Fruit fly (Drosophila melanogaster) whole organism, embryonic: ENCODE data around the gene scny.

Source experiments
- C15 ChIP-seq: fragments of 200-800 bp; sonication (Bioruptor generic); IDR thresholded peaks from 3 replicates; pipeline ENCODE4 v1.3.6; 2022; ENCODE audit warnings: missing biosample characterization, missing genetic modification characterization
- CG10147 ChIP-seq: fragments of 200-800 bp; sonication (Bioruptor generic); optimal IDR thresholded peaks from 2 replicates; lab custom pipeline; 2019; ENCODE audit warnings: missing biosample characterization, mild to moderate bottlenecking, missing genetic modification characterization, moderate library complexity
- CG10267 ChIP-seq: fragments of 200-800 bp; sonication (Bioruptor generic); optimal IDR thresholded peaks from 2 replicates; lab custom pipeline; 2018; ENCODE audit warnings: missing biosample characterization, mild to moderate bottlenecking, missing genetic modification characterization, moderate library complexity
- CG10959 ChIP-seq: fragments of 200-800 bp; sonication (Bioruptor generic); IDR thresholded peaks from 2 replicates; pipeline ENCODE4 v1.3.6; 2022; ENCODE audit warnings: missing biosample characterization, missing genetic modification characterization
- CG11398 ChIP-seq: fragments of 200-800 bp; sonication (Bioruptor generic); optimal IDR thresholded peaks from 2 replicates; lab custom pipeline; 2016; ENCODE audit warnings: missing biosample characterization, missing genetic modification characterization
- CG12104 ChIP-seq: fragments of 200-800 bp; sonication (Bioruptor generic); optimal IDR thresholded peaks from 3 replicates; lab custom pipeline; 2016; ENCODE audit warnings: missing biosample characterization, missing genetic modification characterization
- CG12769 ChIP-seq: fragments of 200-800 bp; sonication (Bioruptor generic); optimal IDR thresholded peaks from 2 replicates; lab custom pipeline; 2019; ENCODE audit warnings: missing biosample characterization, mild to moderate bottlenecking, missing genetic modification characterization, moderate library complexity
- CG13624 ChIP-seq: fragments of 200-800 bp; sonication (Bioruptor generic); optimal IDR thresholded peaks from 2 replicates; lab custom pipeline; 2016; ENCODE audit warnings: missing biosample characterization, missing genetic modification characterization
- CG15601 ChIP-seq: fragments of 200-800 bp; sonication (Bioruptor generic); optimal IDR thresholded peaks from 3 replicates; lab custom pipeline; 2019; ENCODE audit warnings: missing biosample characterization, mild to moderate bottlenecking, missing genetic modification characterization, moderate library complexity
- CG16813 ChIP-seq: fragments of 200-800 bp; sonication (Bioruptor generic); IDR thresholded peaks from 3 replicates; pipeline ENCODE4 v1.3.6; 2022; ENCODE audit warnings: missing biosample characterization, missing genetic modification characterization; ENCODE audit not compliant: partially characterized antibody
- CG17829 ChIP-seq: fragments of 200-800 bp; optimal IDR thresholded peaks from 2 replicates; lab custom pipeline; 2019; ENCODE audit warnings: missing biosample characterization, mild to moderate bottlenecking, missing genetic modification characterization, moderate library complexity
- CG2120 ChIP-seq: fragments of 200-800 bp; sonication (Bioruptor generic); optimal IDR thresholded peaks from 3 replicates; lab custom pipeline; 2016; ENCODE audit warnings: missing biosample characterization, missing genetic modification characterization
- CG32532 ChIP-seq: fragments of 200-800 bp; sonication (Bioruptor generic); IDR thresholded peaks from 2 replicates; pipeline ENCODE4 v1.3.6; 2022; ENCODE audit warnings: missing biosample characterization, missing genetic modification characterization
- CG32767 ChIP-seq: fragments of 200-800 bp; sonication (Bioruptor generic); IDR thresholded peaks from 2 replicates; pipeline ENCODE4 v1.3.6; 2022; ENCODE audit warnings: missing biosample characterization, missing genetic modification characterization
- CG42726 ChIP-seq: fragments of 200-800 bp; sonication (Bioruptor generic); IDR thresholded peaks from 2 replicates; pipeline ENCODE4 v1.3.6; 2022; ENCODE audit warnings: missing biosample characterization, missing genetic modification characterization; ENCODE audit not compliant: partially characterized antibody
- CG4854 ChIP-seq: fragments of 200-800 bp; sonication (Bioruptor generic); optimal IDR thresholded peaks from 2 replicates; lab custom pipeline; 2016; ENCODE audit warnings: missing biosample characterization, missing genetic modification characterization, inconsistent platforms
- CG5245 ChIP-seq: fragments of 200-800 bp; sonication (Bioruptor generic); optimal IDR thresholded peaks from 3 replicates; lab custom pipeline; 2016; ENCODE audit warnings: missing biosample characterization, missing genetic modification characterization
- CG9609 ChIP-seq: fragments of 200-800 bp; sonication (Bioruptor generic); optimal IDR thresholded peaks from 3 replicates; lab custom pipeline; 2016; ENCODE audit warnings: missing biosample characterization, missing genetic modification characterization
- CTCF ChIP-seq: fragments of 200-800 bp; sonication (Bioruptor generic); optimal IDR thresholded peaks from 2 replicates; lab custom pipeline; 2017; ENCODE audit warnings: missing biosample characterization, mild to moderate bottlenecking, missing genetic modification characterization, moderate library complexity
- Camta ChIP-seq: fragments of 200-800 bp; sonication (Bioruptor generic); optimal IDR thresholded peaks from 2 replicates; lab custom pipeline; 2016; ENCODE audit warnings: missing biosample characterization, missing genetic modification characterization
- E2f2 ChIP-seq: fragments of 200-800 bp; sonication (Bioruptor generic); IDR thresholded peaks from 2 replicates; pipeline ENCODE4 v1.3.6; 2022; ENCODE audit warnings: missing biosample characterization, missing genetic modification characterization
- ERR ChIP-seq: fragments of 200-800 bp; sonication (Bioruptor generic); optimal IDR thresholded peaks from 2 replicates; lab custom pipeline; 2016; ENCODE audit warnings: missing biosample characterization, missing genetic modification characterization
- Gsc ChIP-seq: fragments of 200-800 bp; sonication (Bioruptor generic); IDR thresholded peaks from 2 replicates; pipeline ENCODE4 v1.3.6; 2022; ENCODE audit warnings: missing biosample characterization, missing genetic modification characterization
- H15 ChIP-seq: fragments of 200-800 bp; sonication (Bioruptor generic); IDR thresholded peaks from 3 replicates; pipeline ENCODE4 v1.3.6; 2022; ENCODE audit warnings: missing biosample characterization, missing genetic modification characterization
- HLH54F ChIP-seq: fragments of 200-800 bp; sonication (Bioruptor generic); optimal IDR thresholded peaks from 3 replicates; lab custom pipeline; 2016; ENCODE audit warnings: missing biosample characterization, missing genetic modification characterization
- Hey ChIP-seq: fragments of 200-800 bp; sonication (Bioruptor generic); optimal IDR thresholded peaks from 3 replicates; lab custom pipeline; 2018; ENCODE audit warnings: missing biosample characterization, mild to moderate bottlenecking, missing genetic modification characterization
- NfI ChIP-seq: fragments of 200-800 bp; sonication (Bioruptor generic); optimal IDR thresholded peaks from 3 replicates; lab custom pipeline; 2018; ENCODE audit warnings: missing biosample characterization, mild to moderate bottlenecking, missing genetic modification characterization, moderate library complexity
- Oaz ChIP-seq: fragments of 200-800 bp; sonication (Bioruptor generic); IDR thresholded peaks from 2 replicates; pipeline ENCODE4 v1.3.6; 2022; ENCODE audit warnings: missing biosample characterization, missing genetic modification characterization
- Opbp ChIP-seq: fragments of 200-800 bp; sonication (Bioruptor generic); IDR thresholded peaks from 3 replicates; pipeline ENCODE4 v1.3.6; 2022; ENCODE audit warnings: missing biosample characterization, missing genetic modification characterization; ENCODE audit not compliant: partially characterized antibody
- Rfx ChIP-seq: fragments of 200-800 bp; sonication (Bioruptor generic); IDR thresholded peaks from 2 replicates; pipeline ENCODE4 v1.3.6; 2022; ENCODE audit warnings: missing biosample characterization, missing genetic modification characterization
- Stat92E ChIP-seq, 3 experiments: fragments of >200 bp in 2 of 3; fragments of 200-800 bp in 1 of 3; sonication (Bioruptor generic) in 1 of 3; optimal IDR thresholded peaks; 2 replicates each; lab custom pipeline; 2017 to 2019; ENCODE audit warnings: missing biosample characterization in 3 of 3, missing genetic modification characterization in 3 of 3, mild to moderate bottlenecking in 1 of 3, moderate library complexity in 1 of 3
- Usf ChIP-seq: fragments of 200-800 bp; sonication (Bioruptor generic); optimal IDR thresholded peaks from 2 replicates; lab custom pipeline; 2017; ENCODE audit warnings: missing genotype, missing biosample characterization, missing genetic modification characterization
- YL-1 ChIP-seq: fragments of 200-800 bp; sonication (Bioruptor generic); optimal IDR thresholded peaks from 3 replicates; lab custom pipeline; 2017; ENCODE audit warnings: missing biosample characterization, mild to moderate bottlenecking, missing genetic modification characterization
- abd-A ChIP-seq: fragments of 200-800 bp; sonication (Bioruptor generic); optimal IDR thresholded peaks from 3 replicates; lab custom pipeline; 2019; ENCODE audit warnings: missing biosample characterization, mild to moderate bottlenecking, missing genetic modification characterization, moderate library complexity
- ato ChIP-seq: fragments of 200-800 bp; sonication (Bioruptor generic); IDR thresholded peaks from 2 replicates; pipeline ENCODE4 v1.3.6; 2022; ENCODE audit warnings: missing biosample characterization, missing genetic modification characterization; ENCODE audit not compliant: partially characterized antibody
- chinmo ChIP-seq: fragments of 200-800 bp; sonication (Bioruptor generic); IDR thresholded peaks from 4 replicates; pipeline ENCODE4 v1.3.6; 2022; ENCODE audit warnings: missing biosample characterization, missing genetic modification characterization; ENCODE audit not compliant: partially characterized antibody
- ci ChIP-seq: fragments of 200-800 bp; sonication (Bioruptor generic); IDR thresholded peaks from 3 replicates; pipeline ENCODE4 v1.3.6; 2022; ENCODE audit warnings: missing biosample characterization, missing genetic modification characterization
- crol ChIP-seq: fragments of 200-800 bp; sonication (Bioruptor generic); IDR thresholded peaks from 2 replicates; pipeline ENCODE4 v1.3.6; 2022; ENCODE audit warnings: missing biosample characterization, missing genetic modification characterization
- crp ChIP-seq, 2 experiments: fragments of 200-800 bp; sonication (Bioruptor generic); optimal IDR thresholded peaks; 2 replicates in 1 of 2; 3 replicates in 1 of 2; lab custom pipeline; 2017; ENCODE audit warnings: missing biosample characterization in 2 of 2, missing genetic modification characterization in 2 of 2, mild to moderate bottlenecking in 1 of 2, moderate library complexity in 1 of 2
- dysf ChIP-seq: fragments of 200-800 bp; sonication (Bioruptor generic); IDR thresholded peaks from 3 replicates; pipeline ENCODE4 v1.3.6; 2022; ENCODE audit warnings: missing biosample characterization, missing genetic modification characterization
- ham ChIP-seq: fragments of 200-800 bp; sonication (Bioruptor generic); IDR thresholded peaks from 2 replicates; pipeline ENCODE4 v1.3.6; 2022; ENCODE audit warnings: missing biosample characterization, missing genetic modification characterization
- odd ChIP-seq: fragments of 200-800 bp; sonication (Bioruptor generic); optimal IDR thresholded peaks from 2 replicates; lab custom pipeline; 2017; ENCODE audit warnings: missing biosample characterization, mild to moderate bottlenecking, missing genetic modification characterization
- pho ChIP-seq: fragments of 200-800 bp; sonication (Bioruptor generic); optimal IDR thresholded peaks from 2 replicates; lab custom pipeline; 2016; ENCODE audit warnings: missing biosample characterization, missing genetic modification characterization
- sens ChIP-seq: fragments of 200-800 bp; sonication (Bioruptor generic); peaks from one replicate; lab custom pipeline; 2016; ENCODE audit warnings: missing biosample characterization, missing genetic modification characterization
- sob ChIP-seq: fragments of 200-800 bp; sonication (Bioruptor generic); IDR thresholded peaks from 2 replicates; pipeline ENCODE4 v1.3.6; 2022; ENCODE audit warnings: missing biosample characterization, missing genetic modification characterization
- stwl ChIP-seq: fragments of 200-800 bp; sonication (Bioruptor generic); optimal IDR thresholded peaks from 3 replicates; lab custom pipeline; 2018; ENCODE audit warnings: missing biosample characterization, mild to moderate bottlenecking, missing genetic modification characterization, moderate library complexity
- trh ChIP-seq: fragments of 200-800 bp; sonication (Bioruptor generic); optimal IDR thresholded peaks from 2 replicates; lab custom pipeline; 2016; ENCODE audit warnings: missing biosample characterization, missing genetic modification characterization
- vfl ChIP-seq: fragments of 200-800 bp; sonication (Bioruptor generic); optimal IDR thresholded peaks from 2 replicates; lab custom pipeline; 2016; ENCODE audit warnings: missing biosample characterization, missing genetic modification characterization

scny gene

DNA sequence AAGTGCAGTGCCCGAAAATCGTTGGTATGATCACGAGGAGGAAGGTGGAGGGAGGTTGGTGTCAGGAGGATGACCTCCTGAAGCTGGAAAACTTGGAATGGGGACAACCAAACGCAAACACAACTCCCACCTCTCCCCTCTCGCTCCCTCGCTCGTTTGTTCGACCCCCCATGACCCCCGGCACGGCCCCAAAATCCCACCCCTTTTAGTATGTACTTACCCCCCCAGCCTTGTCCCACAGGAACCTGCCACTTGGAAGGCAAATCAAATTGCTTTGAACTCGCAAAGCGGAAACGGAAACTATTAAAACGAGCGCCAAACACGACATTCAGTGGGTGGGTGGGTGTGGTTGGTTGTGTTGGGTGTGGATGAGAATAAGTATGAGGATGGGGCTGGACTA lies 37.2 kb upstream of the scny start:
- no peak for TF ChIP-seq CG32767
- peak; percentile 72 for TF ChIP-seq abd-A (tag; lab: Kevin White, UChicago)
- peak; percentile 51; the same call in 1 of the 2 replicates for TF ChIP-seq crol (GFP tag; lab: Robert Waterston, UW)

- TF ChIP-seq chinmo (GFP tag; lab: Robert Waterston, UW) (peak; percentile 66; the same call in 1 of the 4 replicates), Stat92E (GFP tag; optimal IDR thresholded peaks at IDR 0.05; lab: Kevin White, UChicago) (no peak), CG4854 (GFP tag; lab: Kevin White, UChicago) (no peak), ham (GFP tag; lab: Robert Waterston, UW) (no peak), odd (GFP tag; lab: Kevin White, UChicago) (no peak), CG16813 (GFP tag; lab: Robert Waterston, UW) (no peak; the same call in 2 of the 3 replicates), Usf (GFP tag; lab: Kevin White, UChicago) (no peak), CG10267 (tag; lab: Kevin White, UChicago) (peak; percentile 35), ERR (GFP tag; lab: Kevin White, UChicago) (no peak), CG12769 (tag; lab: Kevin White, UChicago) (no peak), CG10147 (GFP tag; lab: Kevin White, UChicago) (no peak), sob (no peak), E2f2 (peak; percentile 98), Rfx (peak; percentile 66), Camta (GFP tag; lab: Kevin White, UChicago) (no peak), crp (GFP tag; optimal IDR thresholded peaks at IDR 0.05; lab: Kevin White, UChicago) (peak in 1 of 2 experiments; percentile 16), CTCF (GFP tag; lab: Kevin White, UChicago) (peak; percentile 97), trh (GFP tag; lab: Kevin White, UChicago) (no peak), stwl (tag; lab: Kevin White, UChicago) (peak; percentile 93), HLH54F (GFP tag; lab: Kevin White, UChicago) (no peak), Hey (no peak), H15 (GFP tag; lab: Robert Waterston, UW) (no peak), CG32532 (peak; percentile 26; the same call in 1 of the 2 replicates), dysf (GFP tag; lab: Robert Waterston, UW) (no peak), vfl (GFP tag; lab: Kevin White, UChicago) (no peak), Gsc (GFP tag; lab: Robert Waterston, UW) (no peak), sens (GFP tag; lab: Kevin White, UChicago) (no peak), CG10959 (GFP tag; lab: Robert Waterston, UW) (no peak), ci (GFP tag; lab: Robert Waterston, UW) (0 out of 3 replicates have a peak, but pooled peaks have one; percentile 27), YL-1 (GFP tag; lab: Kevin White, UChicago) (peak; percentile 34), CG9609 (GFP tag; lab: Kevin White, UChicago) (no peak), CG15601 (tag; lab: Kevin White, UChicago) (peak; percentile 17), Opbp (GFP tag; lab: Robert Waterston, UW) (peak; percentile 47; the same call in 1 of the 3 replicates), CG12104 (GFP tag; lab: Kevin White, UChicago) (no peak), Oaz (GFP tag; lab: Robert Waterston, UW) (no peak), NfI (peak; percentile 14), CG2120 (GFP tag; lab: Kevin White, UChicago) (peak; percentile 19), CG11398 (GFP tag; lab: Kevin White, UChicago) (no peak), ato (0 out of 2 replicates have a peak, but pooled peaks have one; percentile 23), C15 (no peak), CG17829 (peak; percentile 59), CG42726 (GFP tag; lab: Robert Waterston, UW) (peak; percentile 64), pho (no peak), CG5245 (GFP tag; lab: Kevin White, UChicago) (no peak), CG13624 (GFP tag; lab: Kevin White, UChicago) (no peak)
Measured at dm6 chr3L:5749616-5750336, 19.0 kb upstream of the scny start.
